Fruit fly (Drosophila melanogaster) whole organism, embryonic: Measurements from ENCODE around the gene Mccc1.

Source experiments
- Ada2b ChIP-seq: fragments of 200-800 bp; sonication (Bioruptor generic); IDR thresholded peaks from 2 replicates; pipeline ENCODE4 v1.3.6; 2022; ENCODE audit warnings: missing biosample characterization, missing genetic modification characterization
- Atf-2 ChIP-seq: fragments of 200-800 bp; sonication (Bioruptor generic); optimal IDR thresholded peaks from 2 replicates; lab custom pipeline; 2016; ENCODE audit warnings: missing biosample characterization, missing genetic modification characterization
- Bdp1 ChIP-seq: fragments of 200-800 bp; sonication (Bioruptor generic); optimal IDR thresholded peaks from 3 replicates; lab custom pipeline; 2016; ENCODE audit warnings: missing biosample characterization, missing genetic modification characterization
- Blimp-1 ChIP-seq: fragments of 200-800 bp; sonication (Bioruptor generic); optimal IDR thresholded peaks from 3 replicates; lab custom pipeline; 2018; ENCODE audit warnings: missing biosample characterization, missing genetic modification characterization, mild to moderate bottlenecking, moderate library complexity, missing genetic modification reagents
- CG12104 ChIP-seq: fragments of 200-800 bp; sonication (Bioruptor generic); optimal IDR thresholded peaks from 3 replicates; lab custom pipeline; 2016; ENCODE audit warnings: missing biosample characterization, missing genetic modification characterization
- CG1602 ChIP-seq: fragments of 200-800 bp; sonication (Bioruptor generic); optimal IDR thresholded peaks from 3 replicates; lab custom pipeline; 2016; ENCODE audit warnings: missing biosample characterization, missing genetic modification characterization
- CG16863 ChIP-seq: fragments of 200-800 bp; sonication (Bioruptor generic); optimal IDR thresholded peaks from 3 replicates; lab custom pipeline; 2016; ENCODE audit warnings: missing biosample characterization, missing genetic modification characterization
- CG17385 ChIP-seq: fragments of 200-800 bp; sonication (Bioruptor generic); optimal IDR thresholded peaks from 3 replicates; lab custom pipeline; 2018; ENCODE audit warnings: missing biosample characterization, mild to moderate bottlenecking, missing genetic modification characterization
- CG17612 ChIP-seq: fragments of 200-800 bp; sonication (Bioruptor generic); IDR thresholded peaks from 2 replicates; pipeline ENCODE4 v1.3.6; 2022; ENCODE audit warnings: missing biosample characterization, missing genetic modification characterization
- CG1792 ChIP-seq: fragments of 200-800 bp; sonication (Bioruptor generic); optimal IDR thresholded peaks from 2 replicates; lab custom pipeline; 2016; ENCODE audit warnings: missing biosample characterization, missing genetic modification characterization
- CG18619 ChIP-seq: fragments of 200-800 bp; sonication (Bioruptor generic); optimal IDR thresholded peaks from 3 replicates; lab custom pipeline; 2017; ENCODE audit warnings: missing biosample characterization, mild to moderate bottlenecking, missing genetic modification characterization
- CG18764 ChIP-seq: fragments of 200-800 bp; sonication (Bioruptor generic); optimal IDR thresholded peaks from 3 replicates; lab custom pipeline; 2016; ENCODE audit warnings: missing biosample characterization, missing genetic modification characterization
- CG34422 ChIP-seq: fragments of 200-800 bp; sonication (Bioruptor generic); IDR thresholded peaks from 3 replicates; pipeline ENCODE4 v1.3.6; 2022; ENCODE audit warnings: missing biosample characterization, missing genetic modification characterization
- CG5180 ChIP-seq: fragments of 200-800 bp; sonication (Bioruptor generic); optimal IDR thresholded peaks from 3 replicates; lab custom pipeline; 2017; ENCODE audit warnings: missing biosample characterization, missing genetic modification characterization, mild to moderate bottlenecking, moderate library complexity, missing genetic modification reagents
- CG5245 ChIP-seq: fragments of 200-800 bp; sonication (Bioruptor generic); optimal IDR thresholded peaks from 3 replicates; lab custom pipeline; 2016; ENCODE audit warnings: missing biosample characterization, missing genetic modification characterization
- CG6175 ChIP-seq: fragments of 200-800 bp; sonication (Bioruptor generic); IDR thresholded peaks from 3 replicates; pipeline ENCODE4 v1.3.6; 2022; ENCODE audit warnings: missing biosample characterization, missing genetic modification characterization
- CG6689 ChIP-seq: fragments of 200-800 bp; sonication (Bioruptor generic); IDR thresholded peaks from 2 replicates; pipeline ENCODE4 v1.3.6; 2022; ENCODE audit warnings: missing biosample characterization, missing genetic modification characterization
- CG6791 ChIP-seq: fragments of 200-800 bp; sonication (Bioruptor generic); IDR thresholded peaks from 3 replicates; pipeline ENCODE4 v1.3.6; 2022; ENCODE audit warnings: missing biosample characterization, missing genetic modification characterization; ENCODE audit not compliant: partially characterized antibody
- CG7928 ChIP-seq: fragments of 200-800 bp; sonication (Bioruptor generic); optimal IDR thresholded peaks from 2 replicates; lab custom pipeline; 2017; ENCODE audit warnings: missing biosample characterization, mild to moderate bottlenecking, missing genetic modification characterization
- CG8281 ChIP-seq: fragments of 200-800 bp; sonication (Bioruptor generic); optimal IDR thresholded peaks from 2 replicates; lab custom pipeline; 2018; ENCODE audit warnings: missing biosample characterization, mild to moderate bottlenecking, missing genetic modification characterization, moderate library complexity
- D19B ChIP-seq: fragments of 200-800 bp; sonication (Bioruptor generic); optimal IDR thresholded peaks from 2 replicates; lab custom pipeline; 2017; ENCODE audit warnings: missing biosample characterization, mild to moderate bottlenecking, missing genetic modification characterization
- Fer3 ChIP-seq: fragments of 200-800 bp; sonication (Bioruptor generic); optimal IDR thresholded peaks from 2 replicates; lab custom pipeline; 2018; ENCODE audit warnings: missing biosample characterization, mild to moderate bottlenecking, missing genetic modification characterization, moderate library complexity
- H2.0 ChIP-seq: fragments of 200-800 bp; sonication (Bioruptor generic); IDR thresholded peaks from 2 replicates; pipeline ENCODE4 v1.3.6; 2022; ENCODE audit warnings: missing biosample characterization, missing genetic modification characterization
- HLH3B ChIP-seq: fragments of 200-800 bp; sonication (Bioruptor generic); IDR thresholded peaks from 2 replicates; pipeline ENCODE4 v1.3.6; 2022; ENCODE audit warnings: missing biosample characterization, missing genetic modification characterization
- HmgD ChIP-seq: fragments of 200-800 bp; sonication (Bioruptor generic); optimal IDR thresholded peaks from 3 replicates; lab custom pipeline; 2016; ENCODE audit warnings: missing biosample characterization, missing genetic modification characterization
- Hmx ChIP-seq: fragments of 200-800 bp; sonication (Bioruptor generic); optimal IDR thresholded peaks from 2 replicates; lab custom pipeline; 2016; ENCODE audit warnings: missing biosample characterization, missing genetic modification characterization
- Mrtf ChIP-seq: fragments of 200-800 bp; sonication (Bioruptor generic); IDR thresholded peaks from 3 replicates; pipeline ENCODE4 v1.3.6; 2022; ENCODE audit warnings: missing biosample characterization, missing genetic modification characterization
- PHDP ChIP-seq: fragments of 200-800 bp; sonication (Bioruptor generic); optimal IDR thresholded peaks from 3 replicates; lab custom pipeline; 2018; ENCODE audit warnings: missing biosample characterization, mild to moderate bottlenecking, missing genetic modification characterization, moderate library complexity
- Sox100B ChIP-seq: fragments of 200-800 bp; sonication (Bioruptor generic); optimal IDR thresholded peaks from 3 replicates; lab custom pipeline; 2018; ENCODE audit warnings: missing biosample characterization, mild to moderate bottlenecking, missing genetic modification characterization
- az2 ChIP-seq: fragments of 200-800 bp; sonication (Bioruptor generic); optimal IDR thresholded peaks from 3 replicates; lab custom pipeline; 2016; ENCODE audit warnings: missing biosample characterization, missing genetic modification characterization
- bbx ChIP-seq: fragments of 200-800 bp; sonication (Bioruptor generic); IDR thresholded peaks from 2 replicates; pipeline ENCODE4 v1.3.6; 2022; ENCODE audit warnings: missing biosample characterization, missing genetic modification characterization; ENCODE audit not compliant: partially characterized antibody
- esg ChIP-seq: fragments of 200-800 bp; sonication (Bioruptor generic); conservative IDR thresholded peaks from 2 replicates; pipeline ENCODE4 v1.3.6; 2022; ENCODE audit warnings: missing biosample characterization, missing genetic modification characterization
- eve ChIP-seq, 2 experiments: fragments of >200 bp; optimal IDR thresholded peaks; 2 replicates each; lab custom pipeline; 2017; ENCODE audit warnings: missing biosample characterization in 2 of 2, missing genetic modification characterization in 2 of 2
- hkb ChIP-seq, 2 experiments: fragments of 200-800 bp in 1 of 2; fragments of >200 bp in 1 of 2; sonication (Bioruptor generic) in 1 of 2; IDR thresholded peaks in 1 of 2; optimal IDR thresholded peaks in 1 of 2; 2 replicates each; pipeline versions ENCODE4 v1.3.6 to Lab custom; 2017 to 2022; ENCODE audit warnings: missing biosample characterization in 1 of 2, missing genetic modification characterization in 1 of 2
- hth ChIP-seq: fragments of >200 bp; optimal IDR thresholded peaks from 2 replicates; lab custom pipeline; 2017; ENCODE audit warnings: inconsistent platforms
- kah ChIP-seq: fragments of 200-800 bp; sonication (Bioruptor generic); optimal IDR thresholded peaks from 2 replicates; lab custom pipeline; 2018; ENCODE audit warnings: missing biosample characterization, mild to moderate bottlenecking, missing genetic modification characterization
- lbe ChIP-seq: fragments of 200-800 bp; sonication (Bioruptor generic); optimal IDR thresholded peaks from 2 replicates; lab custom pipeline; 2016; ENCODE audit warnings: missing biosample characterization, mild to moderate bottlenecking, missing genetic modification characterization
- nerfin-2 ChIP-seq: fragments of 200-800 bp; sonication (Bioruptor generic); IDR thresholded peaks from 2 replicates; pipeline ENCODE4 v1.3.6; 2022; ENCODE audit warnings: missing biosample characterization, missing genetic modification characterization; ENCODE audit not compliant: partially characterized antibody
- peb ChIP-seq: fragments of 200-800 bp; sonication (Bioruptor generic); IDR thresholded peaks from 2 replicates; pipeline ENCODE4 v1.3.6; 2022; ENCODE audit warnings: missing biosample characterization, missing genetic modification characterization
- pfk ChIP-seq: fragments of 200-800 bp; sonication (Bioruptor generic); optimal IDR thresholded peaks from 2 replicates; lab custom pipeline; 2018; ENCODE audit warnings: missing biosample characterization, mild to moderate bottlenecking, missing genetic modification characterization, moderate library complexity
- pzg ChIP-seq: fragments of 200-800 bp; sonication (Bioruptor generic); optimal IDR thresholded peaks from 3 replicates; lab custom pipeline; 2018; ENCODE audit warnings: missing biosample characterization, mild to moderate bottlenecking, missing genetic modification characterization, moderate library complexity
- sc ChIP-seq, 3 experiments: fragments of >200 bp in 2 of 3; fragments of 200-800 bp in 1 of 3; sonication (Bioruptor generic) in 1 of 3; optimal IDR thresholded peaks; 2 replicates in 2 of 3; 3 replicates in 1 of 3; lab custom pipeline; 2017; ENCODE audit warnings: mild to moderate bottlenecking in 1 of 3, missing biosample characterization in 1 of 3, missing genetic modification characterization in 1 of 3, missing genetic modification reagents in 1 of 3
- slou ChIP-seq: fragments of 200-800 bp; sonication (Bioruptor generic); optimal IDR thresholded peaks from 3 replicates; lab custom pipeline; 2016; ENCODE audit warnings: missing biosample characterization, missing genetic modification characterization
- sna ChIP-seq: fragments of 200-800 bp; sonication (Bioruptor generic); IDR thresholded peaks from 2 replicates; pipeline ENCODE4 v1.3.6; 2022; ENCODE audit warnings: missing biosample characterization, missing genetic modification characterization; ENCODE audit not compliant: partially characterized antibody
- sqz ChIP-seq: fragments of 200-800 bp; sonication (Bioruptor generic); optimal IDR thresholded peaks from 3 replicates; lab custom pipeline; 2018; ENCODE audit warnings: missing biosample characterization, mild to moderate bottlenecking, missing genetic modification characterization
- stwl ChIP-seq: fragments of 200-800 bp; sonication (Bioruptor generic); optimal IDR thresholded peaks from 3 replicates; lab custom pipeline; 2018; ENCODE audit warnings: missing biosample characterization, mild to moderate bottlenecking, missing genetic modification characterization, moderate library complexity
- sug ChIP-seq: fragments of 200-800 bp; optimal IDR thresholded peaks from 2 replicates; lab custom pipeline; 2019; ENCODE audit warnings: missing biosample characterization, mild to moderate bottlenecking, missing genetic modification characterization, moderate library complexity
- vvl ChIP-seq: fragments of 200-800 bp; sonication (Bioruptor generic); IDR thresholded peaks from 2 replicates; pipeline ENCODE4 v1.3.6; 2022; ENCODE audit warnings: missing biosample characterization, missing genetic modification characterization
- yki ChIP-seq: fragments of >200 bp; optimal IDR thresholded peaks from 3 replicates; lab custom pipeline; 2018
- zen2 ChIP-seq: fragments of 200-800 bp; sonication (Bioruptor generic); IDR thresholded peaks from 3 replicates; pipeline ENCODE4 v1.3.6; 2022; ENCODE audit warnings: missing biosample characterization, missing genetic modification characterization; ENCODE audit not compliant: partially characterized antibody
- zfh1 ChIP-seq: fragments of 200-800 bp; sonication (Bioruptor generic); IDR thresholded peaks from 3 replicates; pipeline ENCODE4 v1.3.6; 2022; ENCODE audit warnings: missing biosample characterization, missing genetic modification characterization

The Mccc1 gene

dm6 chr3R:31745629-31746081, 48.1 kb downstream of the Mccc1 start, which contains the start of gene awd (continued):
- peak; percentile 16; the same call in 1 of the 2 replicates for TF ChIP-seq vvl (GFP tag; lab: Robert Waterston, UW)
- TF ChIP-seq sna (GFP tag; lab: Robert Waterston, UW) = no peak
- TF ChIP-seq Sox100B = no peak
- no peak for TF ChIP-seq slou
- no peak for TF ChIP-seq CG6689 (GFP tag; lab: Robert Waterston, UW)
- no peak for TF ChIP-seq Blimp-1 (GFP tag; lab: Kevin White, UChicago)
- TF ChIP-seq CG6175 (GFP tag; lab: Robert Waterston, UW) = no peak
- TF ChIP-seq D19B (GFP tag; lab: Kevin White, UChicago) = no peak
- peak; percentile 30 for TF ChIP-seq pfk (GFP tag; lab: Kevin White, UChicago)
- peak; percentile 81 for TF ChIP-seq pzg
- TF ChIP-seq hkb (optimal IDR thresholded peaks at IDR 0.05; lab: Kevin White, UChicago) = no peak
- TF ChIP-seq hkb (GFP tag; IDR thresholded peaks at IDR 0.05; lab: Robert Waterston, UW) = no peak
- TF ChIP-seq esg (GFP tag; lab: Robert Waterston, UW) = no peak
- no peak for TF ChIP-seq CG1602
- no peak for TF ChIP-seq CG7928 (GFP tag; lab: Kevin White, UChicago)
- no peak for TF ChIP-seq Bdp1 (GFP tag; lab: Kevin White, UChicago)
- no peak for TF ChIP-seq az2 (GFP tag; lab: Kevin White, UChicago)
- TF ChIP-seq sc (optimal IDR thresholded peaks at IDR 0.05; lab: Kevin White, UChicago) = no peak
- no peak for TF ChIP-seq sc (GFP tag; optimal IDR thresholded peaks at IDR 0.05; lab: Kevin White, UChicago)
- no peak for TF ChIP-seq hth
- no peak for TF ChIP-seq CG12104
- TF ChIP-seq nerfin-2 (GFP tag; lab: Robert Waterston, UW) = no peak
- TF ChIP-seq CG17612 (GFP tag; lab: Robert Waterston, UW) = no peak
- TF ChIP-seq HmgD (GFP tag; lab: Kevin White, UChicago) = no peak
- no peak for TF ChIP-seq Fer3 (tag; lab: Kevin White, UChicago)
- TF ChIP-seq Hmx = no peak
- no peak for TF ChIP-seq Mrtf (GFP tag; lab: Robert Waterston, UW)
- peak; percentile 64; the same call in 1 of the 3 replicates for TF ChIP-seq CG34422 (GFP tag; lab: Robert Waterston, UW)
- TF ChIP-seq sqz = no peak
- TF ChIP-seq CG18764 (GFP tag; lab: Kevin White, UChicago) = no peak
- no peak for TF ChIP-seq H2.0 (GFP tag; lab: Robert Waterston, UW)
- no peak for TF ChIP-seq zfh1 (GFP tag; lab: Robert Waterston, UW)
- TF ChIP-seq lbe (GFP tag; lab: Kevin White, UChicago) = no peak
- TF ChIP-seq kah = no peak
- no peak for TF ChIP-seq yki
- no peak for TF ChIP-seq PHDP (tag; lab: Kevin White, UChicago)
- peak; percentile 50 for TF ChIP-seq stwl
- peak; percentile 76 for TF ChIP-seq sug (tag; lab: Kevin White, UChicago)
- no peak for TF ChIP-seq CG18619 (GFP tag; lab: Kevin White, UChicago)
- TF ChIP-seq Ada2b = no peak
- TF ChIP-seq CG1792 (GFP tag; lab: Kevin White, UChicago) = no peak
- TF ChIP-seq bbx (GFP tag; lab: Robert Waterston, UW) = no peak
- TF ChIP-seq eve (GFP tag; optimal IDR thresholded peaks at IDR 0.05; lab: Kevin White, UChicago) = no peak
- no peak for TF ChIP-seq CG17385
- TF ChIP-seq peb = no peak
- TF ChIP-seq Atf-2 (GFP tag; lab: Kevin White, UChicago) = no peak
- TF ChIP-seq CG6791 (GFP tag; lab: Robert Waterston, UW) = no peak
- TF ChIP-seq CG5180 = no peak
- TF ChIP-seq CG16863 (GFP tag; lab: Kevin White, UChicago) = no peak
- no peak for TF ChIP-seq CG8281 (tag; lab: Kevin White, UChicago)
- no peak for TF ChIP-seq CG5245 (GFP tag; lab: Kevin White, UChicago)
- TF ChIP-seq zen2 (GFP tag; lab: Robert Waterston, UW) = no peak
- TF ChIP-seq HLH3B = no peak
